Worm (Caenorhabditis elegans) whole organism, L2 larva: ENCODE measurements around the gene F42C5.3.

Source experiments
- C34F6.9 ChIP-seq: fragments of 150-350 bp; optimal IDR thresholded peaks from 2 replicates; lab custom pipeline; 2014; ENCODE audit warnings: missing biosample characterization, missing genetic modification characterization
- F13H6.1 ChIP-seq: sonication (generic microtip); optimal IDR thresholded peaks from 2 replicates; lab custom pipeline; 2016; ENCODE audit warnings: missing genetic modification characterization, missing compliant biosample characterization
- R02D3.7 ChIP-seq: fragments of 150-350 bp; optimal IDR thresholded peaks from 2 replicates; lab custom pipeline; 2014; ENCODE audit warnings: missing biosample characterization, missing genetic modification characterization
- Y55F3AM.14 ChIP-seq: fragments of 200-800 bp; sonication (Bioruptor generic); optimal IDR thresholded peaks from 2 replicates; lab custom pipeline; 2018; ENCODE audit warnings: mild to moderate bottlenecking, missing genetic modification characterization, missing compliant biosample characterization
- ZK546.5 ChIP-seq: sonication (generic microtip); optimal IDR thresholded peaks from 2 replicates; lab custom pipeline; 2017; ENCODE audit warnings: missing biosample characterization, missing genetic modification characterization
- aly-2 ChIP-seq: fragments of 150-350 bp; optimal IDR thresholded peaks from 2 replicates; lab custom pipeline; 2014; ENCODE audit warnings: missing biosample characterization, missing genetic modification characterization
- blmp-1 ChIP-seq: sonication (generic microtip); optimal IDR thresholded peaks from 2 replicates; lab custom pipeline; 2017; ENCODE audit warnings: missing genetic modification characterization, mild to moderate bottlenecking, missing compliant biosample characterization, antibody characterized with exemption, moderate library complexity; ENCODE audit not compliant: insufficient read depth
- ceh-16 ChIP-seq: fragments of 150-350 bp; optimal IDR thresholded peaks from 2 replicates; lab custom pipeline; 2014; ENCODE audit warnings: missing biosample characterization, missing genetic modification characterization
- crh-2 ChIP-seq: sonication (generic microtip); optimal IDR thresholded peaks from 2 replicates; lab custom pipeline; 2017; ENCODE audit warnings: missing biosample characterization, missing genetic modification characterization
- dmd-4 ChIP-seq: sonication (generic microtip); optimal IDR thresholded peaks from 2 replicates; lab custom pipeline; 2017; ENCODE audit warnings: missing biosample characterization, missing genetic modification characterization
- egl-27 ChIP-seq: sonication (generic microtip); optimal IDR thresholded peaks from 3 replicates; lab custom pipeline; 2017; ENCODE audit warnings: missing biosample characterization, missing genetic modification reagents, missing genetic modification characterization
- elt-3 ChIP-seq: sonication (generic microtip); optimal IDR thresholded peaks from 2 replicates; lab custom pipeline; 2017; ENCODE audit warnings: missing biosample characterization, missing genetic modification characterization
- fos-1 ChIP-seq: fragments of 150-350 bp; optimal IDR thresholded peaks from 2 replicates; lab custom pipeline; 2014; ENCODE audit warnings: missing biosample characterization, missing genetic modification characterization
- gmeb-1 ChIP-seq: fragments of 150-350 bp; optimal IDR thresholded peaks from 2 replicates; lab custom pipeline; 2014; ENCODE audit warnings: missing biosample characterization, missing genetic modification characterization
- lin-11 ChIP-seq: fragments of 150-350 bp; sonication (generic microtip); optimal IDR thresholded peaks from 2 replicates; lab custom pipeline; 2014; ENCODE audit warnings: missing biosample characterization, missing genetic modification characterization, inconsistent platforms, mixed read lengths
- lin-13 ChIP-seq: fragments of 150-350 bp; optimal IDR thresholded peaks from 2 replicates; lab custom pipeline; 2014; ENCODE audit warnings: missing biosample characterization, missing genetic modification reagents, missing genetic modification characterization
- lsy-2 ChIP-seq, 2 experiments: fragments of 150-350 bp in 1 of 2; sonication (generic microtip) in 1 of 2; optimal IDR thresholded peaks; 2 replicates each; lab custom pipeline; 2014 to 2017; ENCODE audit warnings: missing biosample characterization in 2 of 2, missing genetic modification characterization in 2 of 2
- mab-5 ChIP-seq: fragments of 150-350 bp; optimal IDR thresholded peaks from 2 replicates; lab custom pipeline; 2014; ENCODE audit warnings: missing biosample characterization, missing genetic modification characterization
- mdl-1 ChIP-seq, 2 experiments: fragments of 150-350 bp in 1 of 2; sonication (generic microtip) in 1 of 2; optimal IDR thresholded peaks; 2 replicates each; lab custom pipeline; 2017; ENCODE audit warnings: missing biosample characterization in 2 of 2, missing genetic modification characterization in 2 of 2
- nhr-10 ChIP-seq: sonication (generic microtip); optimal IDR thresholded peaks from 2 replicates; lab custom pipeline; 2017; ENCODE audit warnings: missing biosample characterization, missing genetic modification characterization
- nhr-129 ChIP-seq: fragments of 150-350 bp; optimal IDR thresholded peaks from 2 replicates; lab custom pipeline; 2014; ENCODE audit warnings: missing biosample characterization, missing genetic modification characterization
- nhr-21 ChIP-seq: fragments of 150-350 bp; optimal IDR thresholded peaks from 2 replicates; lab custom pipeline; 2014; ENCODE audit warnings: missing biosample characterization, missing genetic modification characterization
- nhr-23 ChIP-seq: fragments of 150-350 bp; optimal IDR thresholded peaks from 2 replicates; lab custom pipeline; 2014; ENCODE audit warnings: missing biosample characterization, missing genetic modification reagents, missing genetic modification characterization
- nhr-237 ChIP-seq: fragments of 150-350 bp; optimal IDR thresholded peaks from 2 replicates; lab custom pipeline; 2014; ENCODE audit warnings: missing biosample characterization, missing genetic modification characterization
- nhr-25 ChIP-seq: fragments of 150-350 bp; sonication (generic microtip); optimal IDR thresholded peaks from 3 replicates; lab custom pipeline; 2014; ENCODE audit warnings: missing biosample characterization, missing genetic modification characterization
- nhr-6 ChIP-seq: fragments of 150-350 bp; optimal IDR thresholded peaks from 2 replicates; lab custom pipeline; 2014; ENCODE audit warnings: missing biosample characterization, missing genetic modification characterization
- nhr-77 ChIP-seq: fragments of 150-350 bp; optimal IDR thresholded peaks from 2 replicates; lab custom pipeline; 2014; ENCODE audit warnings: missing biosample characterization, missing genetic modification characterization
- peb-1 ChIP-seq: fragments of 150-350 bp; optimal IDR thresholded peaks from 2 replicates; lab custom pipeline; 2014; ENCODE audit warnings: missing biosample characterization, missing genetic modification characterization
- sem-4 ChIP-seq: fragments of 150-350 bp; optimal IDR thresholded peaks from 2 replicates; lab custom pipeline; 2014; ENCODE audit warnings: missing biosample characterization, missing genetic modification reagents, missing genetic modification characterization
- skn-1 ChIP-seq: sonication (generic microtip); optimal IDR thresholded peaks from 2 replicates; lab custom pipeline; 2017; ENCODE audit warnings: missing biosample characterization, missing genetic modification characterization
- sma-3 ChIP-seq: sonication (generic microtip); optimal IDR thresholded peaks from 2 replicates; lab custom pipeline; 2016; ENCODE audit warnings: missing genetic modification reagents, missing genetic modification characterization, missing compliant biosample characterization
- sma-9 ChIP-seq, 2 experiments: fragments of 150-350 bp in 1 of 2; sonication (generic microtip) in 1 of 2; optimal IDR thresholded peaks; 2 replicates each; lab custom pipeline; 2014 to 2016; ENCODE audit warnings: missing genetic modification characterization in 2 of 2, mild to moderate bottlenecking in 1 of 2, missing biosample characterization in 1 of 2, missing compliant biosample characterization in 1 of 2, missing genetic modification reagents in 1 of 2, moderate library complexity in 1 of 2
- snpc-4 ChIP-seq: fragments of 150-350 bp; optimal IDR thresholded peaks from 2 replicates; lab custom pipeline; 2014; ENCODE audit warnings: missing biosample characterization, missing genetic modification characterization
- unc-39 ChIP-seq: fragments of 150-350 bp; optimal IDR thresholded peaks from 2 replicates; lab custom pipeline; 2014; ENCODE audit warnings: missing biosample characterization, missing genetic modification characterization
- unc-55 ChIP-seq: fragments of 150-350 bp; sonication (generic microtip); optimal IDR thresholded peaks from 3 replicates; lab custom pipeline; 2014; ENCODE audit warnings: missing biosample characterization, missing genetic modification reagents, missing genetic modification characterization
- unc-62 ChIP-seq: fragments of 150-350 bp; optimal IDR thresholded peaks from 2 replicates; lab custom pipeline; 2014; ENCODE audit warnings: missing biosample characterization, missing genetic modification reagents, missing genetic modification characterization
- zag-1 ChIP-seq: fragments of 150-350 bp; optimal IDR thresholded peaks from 2 replicates; lab custom pipeline; 2014; ENCODE audit warnings: missing biosample characterization, missing genetic modification characterization
- ztf-1 ChIP-seq: fragments of 200-800 bp; sonication (Bioruptor generic); conservative IDR thresholded peaks from 2 replicates; pipeline ENCODE4 v1.3.6; 2022; ENCODE audit warnings: missing genetic modification characterization, missing compliant biosample characterization
- ztf-4 ChIP-seq: fragments of 150-350 bp; optimal IDR thresholded peaks from 2 replicates; lab custom pipeline; 2014; ENCODE audit warnings: missing biosample characterization, missing genetic modification characterization

The F42C5.3 gene

ce11 chrIV:7323904-7324303, 36.5 kb upstream of the F42C5.3 start:
- no peak for TF ChIP-seq skn-1 (tag; lab: Kevin White, UChicago)
- no peak for TF ChIP-seq nhr-23 (tag; lab: Kevin White, UChicago)
- no peak for TF ChIP-seq nhr-25 (tag; lab: Kevin White, UChicago)
- no peak for TF ChIP-seq unc-55
- no peak for TF ChIP-seq blmp-1 (tag; lab: Kevin White, UChicago)
- TF ChIP-seq, all 48 proteins: peak for 0

- TF ChIP-seq nhr-77 (no peak), dmd-4 (tag; lab: Kevin White, UChicago) (no peak), ztf-1 (no peak), nhr-10 (tag; lab: Kevin White, UChicago) (no peak), egl-27 (tag; lab: Kevin White, UChicago) (no peak), elt-3 (tag; lab: Kevin White, UChicago) (no peak), gmeb-1 (tag; lab: Kevin White, UChicago) (no peak), R02D3.7 (tag; lab: Kevin White, UChicago) (no peak)
Observed at ce11 chrIV:7320688-7321087, 33.3 kb upstream of the F42C5.3 start.

ce11 chrIV:7319931-7320435, 32.6 kb upstream of the F42C5.3 start:
- TF ChIP-seq lsy-2 (tag; optimal IDR thresholded peaks at IDR 0.05; lab: Kevin White, UChicago), result peak; percentile 21 to 82
- peak; percentile 31 for TF ChIP-seq snpc-4 (tag; lab: Kevin White, UChicago)
- TF ChIP-seq Y55F3AM.14 (GFP tag; lab: Kevin White, UChicago), result peak; percentile 67
- TF ChIP-seq nhr-237 (tag; lab: Kevin White, UChicago), result no peak
- peak; percentile 38 for TF ChIP-seq zag-1
- TF ChIP-seq aly-2 (tag; lab: Kevin White, UChicago), result no peak
- TF ChIP-seq nhr-129 (tag; lab: Kevin White, UChicago), result peak; percentile 75
- no peak for TF ChIP-seq elt-3 (tag; lab: Kevin White, UChicago)
- TF ChIP-seq nhr-21 (tag; lab: Kevin White, UChicago), result peak; percentile 78
- peak; percentile 89 for TF ChIP-seq sma-9 (GFP tag; optimal IDR thresholded peaks at IDR 0.05; lab: Kevin White, UChicago)
- TF ChIP-seq sma-9 (tag; optimal IDR thresholded peaks at IDR 0.05; lab: Kevin White, UChicago), result no peak
- TF ChIP-seq C34F6.9, result peak; percentile 91
- TF ChIP-seq unc-62 (GFP tag; lab: Kevin White, UChicago), result peak; percentile 60
- TF ChIP-seq ceh-16 (tag; lab: Kevin White, UChicago), result peak; percentile 59
- no peak for TF ChIP-seq ztf-1
- peak; percentile 97 for TF ChIP-seq F13H6.1
- peak; percentile 82 for TF ChIP-seq sma-3 (GFP tag; lab: Kevin White, UChicago)
- TF ChIP-seq fos-1 (tag; lab: Kevin White, UChicago), result peak; percentile 95
- TF ChIP-seq nhr-23 (tag; lab: Kevin White, UChicago), result no peak
- TF ChIP-seq gmeb-1 (tag; lab: Kevin White, UChicago), result peak; percentile 57
- peak; percentile 83 for TF ChIP-seq crh-2 (tag; lab: Kevin White, UChicago)
- TF ChIP-seq lin-13 (GFP tag; lab: Kevin White, UChicago), result peak; percentile 71
- TF ChIP-seq ZK546.5 (tag; lab: Kevin White, UChicago), result peak; percentile 21
- peak; percentile 62 for TF ChIP-seq ztf-4 (tag; lab: Kevin White, UChicago)
- peak; percentile 2 for TF ChIP-seq lin-11 (tag; lab: Kevin White, UChicago)
- TF ChIP-seq egl-27 (tag; lab: Kevin White, UChicago), result peak; percentile 85
- TF ChIP-seq unc-39 (tag; lab: Kevin White, UChicago), result no peak
- TF ChIP-seq nhr-77, result peak; percentile 4
- TF ChIP-seq nhr-6 (tag; lab: Kevin White, UChicago), result peak; percentile 53
- TF ChIP-seq blmp-1 (tag; lab: Kevin White, UChicago), result peak; percentile 28
- no peak for TF ChIP-seq peb-1 (tag; lab: Kevin White, UChicago)
- TF ChIP-seq mdl-1 (tag; optimal IDR thresholded peaks at IDR 0.05; lab: Kevin White, UChicago), result peak; percentile 89 to 93
- peak; percentile 62 for TF ChIP-seq unc-55
- peak; percentile 84 for TF ChIP-seq mab-5 (tag; lab: Kevin White, UChicago)
- peak; percentile 79 for TF ChIP-seq sem-4 (tag; lab: Kevin White, UChicago)
